Worm (Caenorhabditis elegans) whole organism, L4 larva: ENCODE measurements around the gene T22D1.1.

ENCODE experiments used
- F10B5.3 ChIP-seq: sonication (generic microtip); optimal IDR thresholded peaks from 2 replicates; lab custom pipeline; 2016; ENCODE audit warnings: mild to moderate bottlenecking, missing genetic modification characterization, missing compliant biosample characterization
- F26F4.8 ChIP-seq: fragments of 200-800 bp; sonication (Bioruptor generic); conservative IDR thresholded peaks from 2 replicates; pipeline ENCODE4 v1.3.6; 2022; ENCODE audit warnings: missing genetic modification characterization, missing compliant biosample characterization
- F37D6.2 ChIP-seq: sonication (generic microtip); optimal IDR thresholded peaks from 2 replicates; lab custom pipeline; 2016; ENCODE audit warnings: mild to moderate bottlenecking, missing genetic modification characterization, missing compliant biosample characterization
- F44E2.7 ChIP-seq: fragments of 200-800 bp; sonication (Bioruptor generic); IDR thresholded peaks from 2 replicates; pipeline ENCODE4 v2.1.2; 2022; ENCODE audit warnings: missing genetic modification characterization, missing compliant biosample characterization
- ZK546.5 ChIP-seq, 2 experiments: sonication (generic microtip); optimal IDR thresholded peaks; 2 replicates each; lab custom pipeline; 2017; ENCODE audit warnings: missing biosample characterization in 2 of 2, missing genetic modification characterization in 2 of 2
- ama-1 ChIP-seq: fragments of 150-350 bp; optimal IDR thresholded peaks from 2 replicates; lab custom pipeline; 2014; ENCODE audit warnings: inconsistent platforms, mixed read lengths
- ceh-20 ChIP-seq: fragments of 200-800 bp; sonication (Bioruptor generic); IDR thresholded peaks from 2 replicates; pipeline ENCODE4 v1.3.6; 2022; ENCODE audit warnings: missing genetic modification reagents, missing genetic modification characterization, missing compliant biosample characterization
- ceh-28 ChIP-seq: fragments of 150-350 bp; optimal IDR thresholded peaks from 2 replicates; lab custom pipeline; 2014; ENCODE audit warnings: missing biosample characterization, missing genetic modification reagents, missing genetic modification characterization
- ces-1 ChIP-seq: fragments of 150-350 bp; sonication (generic microtip); optimal IDR thresholded peaks from 4 replicates; lab custom pipeline; 2014; ENCODE audit warnings: missing biosample characterization, missing genetic modification reagents, missing genetic modification characterization
- ctbp-1 ChIP-seq: fragments of 200-800 bp; sonication (Bioruptor generic); IDR thresholded peaks from 2 replicates; pipeline ENCODE4 v1.3.6; 2022; ENCODE audit warnings: missing genetic modification reagents, missing genetic modification characterization, missing compliant biosample characterization
- daf-12 ChIP-seq: fragments of 150-350 bp; optimal IDR thresholded peaks from 2 replicates; lab custom pipeline; 2014; ENCODE audit warnings: missing biosample characterization, missing genetic modification reagents, missing genetic modification characterization
- daf-16 ChIP-seq, 3 experiments: sonication (generic microtip); optimal IDR thresholded peaks; 2 replicates each; lab custom pipeline; 2016 to 2017; ENCODE audit warnings: missing genetic modification characterization in 3 of 3, missing genetic modification reagents in 3 of 3, mild to moderate bottlenecking in 2 of 3, missing compliant biosample characterization in 2 of 3, missing biosample characterization in 1 of 3, moderate library complexity in 1 of 3
- daf-19 ChIP-seq: fragments of 200-800 bp; sonication (Bioruptor generic); conservative IDR thresholded peaks from 2 replicates; pipeline ENCODE4 v1.3.6; 2022; ENCODE audit warnings: missing genetic modification characterization, missing compliant biosample characterization
- dmd-6 ChIP-seq: fragments of 200-800 bp; sonication (Bioruptor generic); IDR thresholded peaks from 2 replicates; pipeline ENCODE4 v1.3.6; 2022; ENCODE audit warnings: missing genetic modification reagents, missing genetic modification characterization, missing compliant biosample characterization
- dpl-1 ChIP-seq: fragments of 150-350 bp; optimal IDR thresholded peaks from 2 replicates; lab custom pipeline; 2014; ENCODE audit warnings: missing biosample characterization, missing genetic modification reagents, missing genetic modification characterization
- duxl-1 ChIP-seq: sonication (generic microtip); optimal IDR thresholded peaks from 2 replicates; lab custom pipeline; 2016; ENCODE audit warnings: mild to moderate bottlenecking, missing genetic modification characterization, moderate library complexity, missing compliant biosample characterization; ENCODE audit not compliant: poor library complexity
- dve-1 ChIP-seq: sonication (generic microtip); optimal IDR thresholded peaks from 2 replicates; lab custom pipeline; 2017; ENCODE audit warnings: antibody characterized with exemption, mild to moderate bottlenecking, missing genetic modification characterization, missing compliant biosample characterization; ENCODE audit not compliant: insufficient read depth
- egl-43 ChIP-seq: fragments of 200-800 bp; sonication (Bioruptor generic); IDR thresholded peaks from 2 replicates; pipeline ENCODE4 v1.3.6; 2022; ENCODE audit warnings: missing genetic modification reagents, missing genetic modification characterization, missing compliant biosample characterization
- hif-1 ChIP-seq, 2 experiments: sonication (generic microtip); optimal IDR thresholded peaks; 2 replicates each; lab custom pipeline; 2016 to 2017; ENCODE audit warnings: missing compliant biosample characterization in 2 of 2, missing genetic modification characterization in 2 of 2, missing genetic modification reagents in 2 of 2, missing genotype in 2 of 2, mild to moderate bottlenecking in 1 of 2
- hlh-30 ChIP-seq: sonication (generic microtip); optimal IDR thresholded peaks from 2 replicates; lab custom pipeline; 2017; ENCODE audit warnings: antibody characterized with exemption, mild to moderate bottlenecking, missing genetic modification characterization, missing compliant biosample characterization; ENCODE audit not compliant: insufficient read depth
- hmg-1.1 ChIP-seq: fragments of 200-800 bp; sonication (Bioruptor generic); IDR thresholded peaks from 2 replicates; pipeline ENCODE4 v1.3.6; 2022; ENCODE audit warnings: missing genetic modification reagents, missing genetic modification characterization, missing compliant biosample characterization
- lin-1 ChIP-seq: fragments of 200-800 bp; sonication (Bioruptor generic); IDR thresholded peaks from 2 replicates; pipeline ENCODE4 v1.3.6; 2022; ENCODE audit warnings: missing genetic modification reagents, missing genetic modification characterization, missing compliant biosample characterization
- lin-29 ChIP-seq: fragments of 200-800 bp; sonication (Bioruptor generic); IDR thresholded peaks from 2 replicates; pipeline ENCODE4 v1.3.6; 2022; ENCODE audit warnings: missing genetic modification reagents, missing genetic modification characterization, missing compliant biosample characterization
- lin-38 ChIP-seq: fragments of 200-800 bp; sonication (Bioruptor generic); IDR thresholded peaks from 2 replicates; pipeline ENCODE4 v1.3.6; 2022; ENCODE audit warnings: missing genetic modification reagents, missing genetic modification characterization, missing compliant biosample characterization
- lsy-2 ChIP-seq, 2 experiments: fragments of 150-350 bp in 1 of 2; sonication (generic microtip) in 1 of 2; optimal IDR thresholded peaks; 2 replicates each; lab custom pipeline; 2014 to 2017; ENCODE audit warnings: missing biosample characterization in 2 of 2, missing genetic modification characterization in 2 of 2
- madf-9 ChIP-seq: fragments of 200-800 bp; sonication (Bioruptor generic); conservative IDR thresholded peaks from 2 replicates; pipeline ENCODE4 v1.3.6; 2022; ENCODE audit warnings: missing genetic modification reagents, missing genetic modification characterization, missing compliant biosample characterization
- mdt-29 ChIP-seq: fragments of 200-800 bp; sonication (Bioruptor generic); IDR thresholded peaks from 2 replicates; pipeline ENCODE4 v1.3.6; 2022; ENCODE audit warnings: missing genetic modification reagents, missing genetic modification characterization, missing compliant biosample characterization
- mep-1 ChIP-seq: fragments of 150-350 bp; sonication (generic microtip); optimal IDR thresholded peaks from 3 replicates; lab custom pipeline; 2014; ENCODE audit warnings: missing biosample characterization, missing genetic modification characterization
- mxl-2 ChIP-seq: fragments of 200-800 bp; sonication (Bioruptor generic); conservative IDR thresholded peaks from 2 replicates; pipeline ENCODE4 v1.3.6; 2022; ENCODE audit warnings: missing genetic modification reagents, missing genetic modification characterization, missing compliant biosample characterization
- nhr-102 ChIP-seq: sonication (generic microtip); optimal IDR thresholded peaks from 2 replicates; lab custom pipeline; 2016; ENCODE audit warnings: mild to moderate bottlenecking, missing genetic modification characterization, moderate library complexity, missing compliant biosample characterization
- nhr-111 ChIP-seq: fragments of 200-800 bp; sonication (Bioruptor generic); optimal IDR thresholded peaks from 2 replicates; lab custom pipeline; 2018; ENCODE audit warnings: mild to moderate bottlenecking, missing genetic modification characterization, missing compliant biosample characterization
- nhr-42 ChIP-seq: fragments of 200-800 bp; sonication (Bioruptor generic); IDR thresholded peaks from 2 replicates; pipeline ENCODE4 v1.3.6; 2022; ENCODE audit warnings: missing genetic modification characterization, missing compliant biosample characterization
- nhr-48 ChIP-seq: sonication (generic microtip); optimal IDR thresholded peaks from 2 replicates; lab custom pipeline; 2016; ENCODE audit warnings: mild to moderate bottlenecking, missing genetic modification characterization, missing compliant biosample characterization
- nhr-6 ChIP-seq: fragments of 150-350 bp; optimal IDR thresholded peaks from 2 replicates; lab custom pipeline; 2014; ENCODE audit warnings: missing biosample characterization, missing genetic modification characterization
- rbr-2 ChIP-seq: sonication (generic microtip); optimal IDR thresholded peaks from 2 replicates; lab custom pipeline; 2016; ENCODE audit warnings: missing genotype, missing genetic modification characterization, missing compliant biosample characterization
- saeg-2 ChIP-seq: fragments of 200-800 bp; sonication (Bioruptor generic); IDR thresholded peaks from 2 replicates; pipeline ENCODE4 v1.3.6; 2022; ENCODE audit warnings: missing genetic modification reagents, missing genetic modification characterization, missing compliant biosample characterization
- tag-97 ChIP-seq: fragments of 200-800 bp; sonication (Bioruptor generic); IDR thresholded peaks from 2 replicates; pipeline ENCODE4 v1.3.6; 2022; ENCODE audit warnings: missing genetic modification characterization, missing compliant biosample characterization
- tra-1 ChIP-seq: fragments of 200-800 bp; sonication (Bioruptor generic); IDR thresholded peaks from 2 replicates; pipeline ENCODE4 v1.3.6; 2022; ENCODE audit warnings: missing genetic modification reagents, missing genetic modification characterization, missing compliant biosample characterization
- unc-39 ChIP-seq: sonication (generic microtip); optimal IDR thresholded peaks from 2 replicates; lab custom pipeline; 2017; ENCODE audit warnings: missing biosample characterization, missing genetic modification characterization
- unc-62 ChIP-seq, 3 experiments: fragments of 150-350 bp in 1 of 3; sonication (generic microtip); optimal IDR thresholded peaks in 2 of 3; peaks in 1 of 3; 1 replicate in 1 of 3; 2 replicates in 2 of 3; lab custom pipeline; 2014 to 2017; ENCODE audit warnings: missing biosample characterization in 3 of 3, missing genetic modification characterization in 3 of 3, missing genetic modification reagents in 3 of 3, missing genotype in 1 of 3
- zip-11 ChIP-seq: fragments of 200-800 bp; sonication (Bioruptor generic); IDR thresholded peaks from 2 replicates; pipeline ENCODE4 v1.3.6; 2022; ENCODE audit warnings: missing genetic modification characterization, missing compliant biosample characterization

Gene T22D1.1

DNA sequence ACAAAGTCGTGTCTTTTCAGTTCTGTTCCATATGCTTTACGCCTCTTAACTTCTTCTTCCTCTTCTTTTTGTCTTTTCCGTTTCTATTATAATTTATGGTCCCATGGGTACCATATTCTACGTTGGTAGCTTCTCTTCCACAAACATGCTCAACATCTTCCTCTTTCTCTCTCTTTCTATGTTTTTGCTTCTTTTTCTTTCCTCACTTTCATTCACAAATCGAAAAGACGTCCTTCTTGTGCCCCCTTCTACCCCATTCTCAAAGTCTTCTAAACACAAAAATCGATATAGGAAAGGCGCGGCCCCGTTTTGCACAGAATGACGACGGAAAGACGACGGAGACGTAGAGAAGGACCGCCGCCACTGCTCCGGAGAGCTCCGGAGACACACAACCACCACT lies 35.5 kb downstream of the T22D1.1 start:
- TF ChIP-seq ceh-28 (peak; percentile 54), nhr-102 (tag; lab: Kevin White, UChicago) (no peak), ctbp-1 (0 out of 2 replicates have a peak, but pooled peaks have one; percentile 7), ceh-20 (GFP tag; lab: Robert Waterston, UW) (peak; percentile 64; the same call in 1 of the 2 replicates), unc-39 (tag; lab: Kevin White, UChicago) (no peak), lsy-2 (tag; optimal IDR thresholded peaks at IDR 0.05; lab: Kevin White, UChicago) (peak; percentile 8 to 57), lin-38 (no peak), duxl-1 (tag; lab: Kevin White, UChicago) (no peak), hif-1 (tag; optimal IDR thresholded peaks at IDR 0.05; lab: Kevin White, UChicago) (no peak), rbr-2 (tag; lab: Kevin White, UChicago) (peak; percentile 43), nhr-6 (tag; lab: Kevin White, UChicago) (no peak), daf-19 (no peak), hlh-30 (tag; lab: Kevin White, UChicago) (peak; percentile 43), hmg-1.1 (peak; percentile 54; the same call in 1 of the 2 replicates), unc-62 (GFP tag; optimal IDR thresholded peaks at IDR 0.05 in 1 of 2; lab: Kevin White, UChicago) (peak in 1 of 2 experiments; percentile 98), unc-62 (tag; optimal IDR thresholded peaks at IDR 0.05; lab: Kevin White, UChicago) (no peak), mep-1 (tag; lab: Kevin White, UChicago) (peak; percentile 38), ZK546.5 (tag; optimal IDR thresholded peaks at IDR 0.05; lab: Kevin White, UChicago) (no peak)
- TF ChIP-seq, all 104 proteins: peak for 9

DNA sequence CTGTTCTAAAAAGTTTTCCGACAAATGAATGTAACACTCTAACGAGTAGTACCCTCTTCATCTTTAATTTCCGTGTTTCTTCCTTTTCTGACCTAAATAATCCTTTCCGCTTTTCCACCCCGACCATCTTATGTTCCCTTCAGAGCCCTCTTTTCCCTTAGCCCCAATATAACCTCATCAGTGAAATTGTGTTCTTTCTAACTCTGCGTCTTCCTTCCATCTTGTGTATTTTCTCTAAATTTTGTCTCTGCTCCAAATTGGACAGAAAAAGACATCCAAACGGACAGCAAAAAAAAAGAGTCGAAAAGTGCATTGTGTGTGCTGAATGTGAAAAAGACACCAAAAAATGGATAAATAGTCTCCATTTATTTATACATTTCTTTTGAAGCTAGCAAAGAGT lies 36.3 kb downstream of the T22D1.1 start:
- TF ChIP-seq nhr-48 (tag; lab: Kevin White, UChicago): no peak
- TF ChIP-seq ctbp-1: 0 out of 2 replicates have a peak, but pooled peaks have one; percentile 29
- peak in 1 of 2 experiments; percentile 9 for TF ChIP-seq lsy-2 (tag; optimal IDR thresholded peaks at IDR 0.05; lab: Kevin White, UChicago)
- no peak for TF ChIP-seq tra-1
- no peak for TF ChIP-seq dmd-6 (GFP tag; lab: Robert Waterston, UW)

DNA sequence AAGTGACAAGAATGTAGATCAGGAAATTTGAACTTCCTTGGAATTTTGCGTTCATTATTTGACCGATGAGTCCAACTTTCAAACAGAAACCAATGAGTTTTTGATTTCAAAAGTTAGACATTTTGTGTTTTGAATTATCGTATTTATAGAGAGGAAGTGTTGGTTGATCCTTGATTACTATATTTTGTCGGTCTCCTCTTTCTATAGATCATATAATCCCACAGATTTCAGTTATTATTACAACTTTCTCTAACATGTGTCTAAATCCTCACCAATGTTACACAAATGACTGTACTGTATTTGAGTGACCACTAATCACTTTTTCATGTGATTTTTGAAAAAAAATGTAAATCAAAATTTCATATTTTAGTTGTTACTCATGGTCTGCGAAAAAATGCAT lies 41.3 kb downstream of the T22D1.1 start, which contains the start of gene B0478.3:
Gene B0478.3 (minus strand): TSS at position 101 of the 400 bp plus-strand sequence.
- no peak for TF ChIP-seq ZK546.5 (tag; optimal IDR thresholded peaks at IDR 0.05; lab: Kevin White, UChicago)
- no peak for TF ChIP-seq saeg-2 (GFP tag; lab: Robert Waterston, UW)
- no peak for TF ChIP-seq mxl-2 (GFP tag; lab: Robert Waterston, UW)
- TF ChIP-seq mdt-29: no peak
- no peak for TF ChIP-seq egl-43 (GFP tag; lab: Robert Waterston, UW)
- TF ChIP-seq hlh-30 (tag; lab: Kevin White, UChicago): no peak
- TF ChIP-seq dpl-1: no peak
- no peak for TF ChIP-seq ama-1 (lab: Kevin White, UChicago)
- no peak for TF ChIP-seq madf-9 (GFP tag; lab: Robert Waterston, UW)
- no peak for TF ChIP-seq dmd-6 (GFP tag; lab: Robert Waterston, UW)
- no peak for TF ChIP-seq F26F4.8 (GFP tag; lab: Robert Waterston, UW)
- TF ChIP-seq tag-97 (GFP tag; lab: Robert Waterston, UW): no peak
- TF ChIP-seq F37D6.2: no peak
- TF ChIP-seq F44E2.7: no peak
- TF ChIP-seq F10B5.3: no peak
- no peak for TF ChIP-seq daf-12
- no peak for TF ChIP-seq ces-1 (GFP tag; lab: Kevin White, UChicago)

DNA sequence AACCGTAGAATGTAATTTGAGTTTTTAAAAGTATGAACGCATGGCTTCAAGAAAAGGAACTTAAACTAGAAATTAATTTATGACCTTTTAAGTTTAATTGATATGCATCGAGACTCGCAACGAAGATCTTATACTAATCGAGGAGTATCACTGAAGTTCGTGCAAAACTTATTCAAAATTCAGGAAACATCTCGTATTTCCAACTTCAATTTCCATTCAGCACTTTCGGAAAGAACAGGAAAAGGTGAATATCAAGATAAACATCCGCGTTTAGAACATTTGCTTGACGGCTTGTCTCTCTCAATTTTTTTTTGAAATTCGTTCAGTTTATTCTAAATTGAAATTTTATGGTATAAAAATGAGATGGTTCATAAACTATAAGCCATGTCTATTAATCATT lies 42.0 kb downstream of the T22D1.1 start, which contains the start of gene ZK381.2:
Gene ZK381.2 (plus strand): TSS at position 301 of the 400 bp plus-strand sequence.
- TF ChIP-seq lin-38 (no peak), nhr-42 (GFP tag; lab: Robert Waterston, UW) (no peak), lin-29 (GFP tag; lab: Robert Waterston, UW) (no peak), nhr-111 (no peak), saeg-2 (GFP tag; lab: Robert Waterston, UW) (no peak), egl-43 (GFP tag; lab: Robert Waterston, UW) (no peak), F37D6.2 (no peak), dve-1 (tag; lab: Kevin White, UChicago) (no peak), lin-1 (GFP tag; lab: Robert Waterston, UW) (no peak), hif-1 (tag; optimal IDR thresholded peaks at IDR 0.05; lab: Kevin White, UChicago) (no peak), zip-11 (GFP tag; lab: Robert Waterston, UW) (no peak), daf-16 (GFP tag; optimal IDR thresholded peaks at IDR 0.05; lab: Kevin White, UChicago) (no peak), daf-16 (tag; optimal IDR thresholded peaks at IDR 0.05; lab: Kevin White, UChicago) (no peak)
